Worm (Caenorhabditis elegans) whole organism, young adult: Measurements from ENCODE around the gene R04A9.1.

Source experiments
- attf-3 ChIP-seq: fragments of 200-800 bp; sonication (Bioruptor generic); conservative IDR thresholded peaks from 2 replicates; pipeline ENCODE4 v1.3.6; 2022; ENCODE audit warnings: missing genetic modification reagents, missing genetic modification characterization, missing compliant biosample characterization
- hlh-12 ChIP-seq: sonication (generic microtip); optimal IDR thresholded peaks from 2 replicates; lab custom pipeline; 2016; ENCODE audit warnings: missing genetic modification characterization, missing compliant biosample characterization
- lsl-1 ChIP-seq: fragments of 200-800 bp; sonication (Bioruptor generic); optimal IDR thresholded peaks from 2 replicates; lab custom pipeline; 2018; ENCODE audit warnings: mild to moderate bottlenecking, missing genetic modification characterization, moderate library complexity, missing compliant biosample characterization

ce11 chrX:431596-431995 lies 26.9 kb downstream of the R04A9.1 start:
- TF ChIP-seq lsl-1 (GFP tag; lab: Kevin White, UChicago) (no peak), hlh-12 (tag; lab: Kevin White, UChicago) (no peak), attf-3 (GFP tag; lab: Robert Waterston, UW) (no peak)
